Worm (Caenorhabditis elegans) whole organism, L4/young adult: ENCODE data around the gene gfi-3.

Experiments
- W03F9.2 ChIP-seq: fragments of 150-350 bp; optimal IDR thresholded peaks from 2 replicates; lab custom pipeline; 2014; ENCODE audit warnings: missing biosample characterization, missing genetic modification characterization
- dao-5 ChIP-seq: sonication (generic microtip); optimal IDR thresholded peaks from 2 replicates; lab custom pipeline; 2016; ENCODE audit warnings: missing genotype, missing genetic modification characterization, moderate library complexity, missing compliant biosample characterization
- him-1 ChIP-seq: sonication (generic microtip); optimal IDR thresholded peaks from 2 replicates; lab custom pipeline; 2016; ENCODE audit warnings: missing genotype, missing genetic modification reagents, missing genetic modification characterization, missing compliant biosample characterization

DNA sequence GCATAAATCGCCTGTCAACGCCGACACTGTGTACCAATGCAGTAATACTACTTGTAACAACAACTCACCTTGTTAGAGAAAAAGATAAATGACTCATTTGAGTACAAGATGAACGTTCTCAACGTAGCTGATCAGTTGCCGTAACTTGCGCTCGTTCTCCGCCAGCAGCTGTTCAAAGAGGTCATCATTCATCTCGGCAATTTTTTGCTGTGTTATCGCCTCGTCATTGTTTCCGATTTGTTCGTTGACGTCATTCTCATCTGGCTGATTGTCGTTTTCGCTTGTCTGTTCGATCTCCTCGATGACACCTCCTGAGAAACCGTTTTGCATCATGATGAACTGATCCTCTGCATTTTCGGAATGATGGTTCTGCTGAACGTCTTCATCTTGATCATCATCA is 22.9 kb downstream of the gfi-3 start:
- no peak for TF ChIP-seq him-1
- TF ChIP-seq W03F9.2: no peak
- no peak for TF ChIP-seq dao-5 (tag; lab: Kevin White, UChicago)
